Worm (Caenorhabditis elegans) whole organism, early embryonic: ENCODE results near the gene stdh-3.

ENCODE experiments used
- B0310.2 ChIP-seq: sonication (generic microtip); optimal IDR thresholded peaks from 2 replicates; lab custom pipeline; 2016; ENCODE audit warnings: mild to moderate bottlenecking, missing genetic modification characterization, missing compliant biosample characterization
- F13C5.2 ChIP-seq: sonication (generic microtip); optimal IDR thresholded peaks from 2 replicates; lab custom pipeline; 2017; ENCODE audit warnings: mild to moderate bottlenecking, missing genetic modification characterization, inconsistent platforms, missing compliant biosample characterization
- aly-1 ChIP-seq: sonication (generic microtip); optimal IDR thresholded peaks from 2 replicates; lab custom pipeline; 2016; ENCODE audit warnings: missing genetic modification characterization, missing compliant biosample characterization
- ama-1 ChIP-seq: fragments of 150-350 bp; optimal IDR thresholded peaks from 2 replicates; lab custom pipeline; 2014
- ceh-13 ChIP-seq: fragments of 200-800 bp; sonication (Bioruptor generic); optimal IDR thresholded peaks from 2 replicates; lab custom pipeline; 2018; ENCODE audit warnings: mild to moderate bottlenecking, missing genetic modification characterization, missing compliant biosample characterization
- ceh-36 ChIP-seq: sonication (generic microtip); optimal IDR thresholded peaks from 2 replicates; lab custom pipeline; 2016; ENCODE audit warnings: missing genetic modification characterization, inconsistent platforms, missing compliant biosample characterization
- ets-7 ChIP-seq: sonication (generic microtip); optimal IDR thresholded peaks from 2 replicates; lab custom pipeline; 2016; ENCODE audit warnings: missing genotype, missing genetic modification characterization, missing compliant biosample characterization
- flt-1 ChIP-seq: fragments of 200-800 bp; sonication (Bioruptor generic); IDR thresholded peaks from 2 replicates; pipeline ENCODE4 v1.3.6; 2022; ENCODE audit warnings: missing genetic modification characterization, missing compliant biosample characterization
- hmbx-1 ChIP-seq: sonication (generic microtip); optimal IDR thresholded peaks from 2 replicates; lab custom pipeline; 2016; ENCODE audit warnings: mild to moderate bottlenecking, missing genetic modification characterization, missing compliant biosample characterization
- hmg-4 ChIP-seq: fragments of 200-800 bp; sonication (Bioruptor generic); optimal IDR thresholded peaks from 2 replicates; lab custom pipeline; 2018; ENCODE audit warnings: mild to moderate bottlenecking, missing genetic modification characterization, missing compliant biosample characterization
- hnd-1 ChIP-seq: sonication (generic microtip); optimal IDR thresholded peaks from 2 replicates; lab custom pipeline; 2016; ENCODE audit warnings: missing genetic modification characterization, missing compliant biosample characterization
- pes-1 ChIP-seq: fragments of 200-800 bp; sonication (Bioruptor generic); IDR thresholded peaks from 2 replicates; pipeline ENCODE4 v1.3.6; 2022; ENCODE audit warnings: missing genetic modification reagents, missing genetic modification characterization, missing compliant biosample characterization
- scrt-1 ChIP-seq: fragments of 200-800 bp; sonication (Bioruptor generic); IDR thresholded peaks from 2 replicates; pipeline ENCODE4 v1.3.6; 2022; ENCODE audit warnings: missing genetic modification characterization, missing compliant biosample characterization
- sea-1 ChIP-seq: fragments of 200-800 bp; sonication (Bioruptor generic); conservative IDR thresholded peaks from 2 replicates; pipeline ENCODE4 v1.3.6; 2022; ENCODE audit warnings: missing genetic modification characterization, missing compliant biosample characterization
- tbx-11 ChIP-seq: fragments of 200-800 bp; sonication (Bioruptor generic); IDR thresholded peaks from 2 replicates; pipeline ENCODE4 v1.3.6; 2022; ENCODE audit warnings: missing genetic modification characterization, missing compliant biosample characterization
- tbx-37 ChIP-seq: fragments of 200-800 bp; sonication (Bioruptor generic); conservative IDR thresholded peaks from 2 replicates; pipeline ENCODE4 v1.3.6; 2022; ENCODE audit warnings: missing genetic modification reagents, missing genetic modification characterization, missing compliant biosample characterization
- tra-4 ChIP-seq: sonication (generic microtip); optimal IDR thresholded peaks from 2 replicates; lab custom pipeline; 2017; ENCODE audit warnings: missing genetic modification characterization, missing compliant biosample characterization

Gene stdh-3

ce11 chrV:13936850-13937249, 32.4 kb downstream of the stdh-3 start, which contains the start of gene srw-145:
srw-145 (plus strand) TSS chrV:13937150.
- no peak for TF ChIP-seq ceh-13 (GFP tag; lab: Kevin White, UChicago)
- no peak for TF ChIP-seq ets-7 (tag; lab: Kevin White, UChicago)
- TF ChIP-seq scrt-1 (GFP tag; lab: Robert Waterston, UW): no peak
- TF ChIP-seq pes-1 (GFP tag; lab: Robert Waterston, UW): no peak
- TF ChIP-seq flt-1: no peak
- TF ChIP-seq hmbx-1: no peak
- no peak for TF ChIP-seq tbx-37 (GFP tag; lab: Robert Waterston, UW)
- TF ChIP-seq hmg-4 (GFP tag; lab: Kevin White, UChicago): no peak
- no peak for TF ChIP-seq aly-1 (tag; lab: Kevin White, UChicago)

- TF ChIP-seq F13C5.2 (tag; lab: Kevin White, UChicago) (no peak), ets-7 (tag; lab: Kevin White, UChicago) (no peak), ceh-13 (GFP tag; lab: Kevin White, UChicago) (no peak), aly-1 (tag; lab: Kevin White, UChicago) (no peak), B0310.2 (no peak), hnd-1 (tag; lab: Kevin White, UChicago) (no peak), tbx-11 (no peak), tra-4 (no peak), ceh-36 (tag; lab: Kevin White, UChicago) (no peak), tbx-37 (GFP tag; lab: Robert Waterston, UW) (no peak)
Observed at ce11 chrV:13942082-13942481, 37.7 kb downstream of the stdh-3 start, which contains the start of gene dpr-1. dpr-1 (minus strand) TSS chrV:13942182.

- TF ChIP-seq tra-4: no peak
- TF ChIP-seq flt-1: no peak
- TF ChIP-seq hmbx-1: no peak
- TF ChIP-seq ceh-36 (tag; lab: Kevin White, UChicago): no peak
- no peak for TF ChIP-seq F13C5.2 (tag; lab: Kevin White, UChicago)
- no peak for TF ChIP-seq tbx-11
- no peak for TF ChIP-seq hnd-1 (tag; lab: Kevin White, UChicago)
- no peak for TF ChIP-seq pes-1 (GFP tag; lab: Robert Waterston, UW)
- TF ChIP-seq hmg-4 (GFP tag; lab: Kevin White, UChicago): no peak
- no peak for TF ChIP-seq scrt-1 (GFP tag; lab: Robert Waterston, UW)
- TF ChIP-seq aly-1 (tag; lab: Kevin White, UChicago): no peak
- TF ChIP-seq B0310.2: no peak
- TF ChIP-seq sea-1 (GFP tag; lab: Robert Waterston, UW): no peak
- TF ChIP-seq ama-1 (lab: Kevin White, UChicago): no peak
- no peak for TF ChIP-seq ceh-13 (GFP tag; lab: Kevin White, UChicago)
- TF ChIP-seq ets-7 (tag; lab: Kevin White, UChicago): no peak
Observed at ce11 chrV:13946385-13947019, 42.1 kb downstream of the stdh-3 start, which contains the start of the genes srx-10 and clec-226. srx-10 (minus strand) TSS chrV:13946485. clec-226 (plus strand) TSS chrV:13946969.

- TF ChIP-seq sea-1 (GFP tag; lab: Robert Waterston, UW) (no peak), tbx-37 (GFP tag; lab: Robert Waterston, UW) (no peak), hmg-4 (GFP tag; lab: Kevin White, UChicago) (no peak), F13C5.2 (tag; lab: Kevin White, UChicago) (no peak), flt-1 (no peak), scrt-1 (GFP tag; lab: Robert Waterston, UW) (no peak), aly-1 (tag; lab: Kevin White, UChicago) (no peak), ceh-36 (tag; lab: Kevin White, UChicago) (no peak), B0310.2 (no peak)
Observed at ce11 chrV:13949010-13949409, 44.6 kb downstream of the stdh-3 start, which contains the start of gene R10D12.6. R10D12.6 (plus strand) TSS chrV:13949310.

- no peak for TF ChIP-seq scrt-1 (GFP tag; lab: Robert Waterston, UW)
- TF ChIP-seq flt-1: no peak
Observed at ce11 chrV:13949752-13950151, 45.3 kb downstream of the stdh-3 start, which contains the start of gene R10D12.7. R10D12.7 (plus strand) TSS chrV:13950052.

- TF ChIP-seq B0310.2 (no peak), sea-1 (GFP tag; lab: Robert Waterston, UW) (no peak), hmg-4 (GFP tag; lab: Kevin White, UChicago) (no peak), ama-1 (lab: Kevin White, UChicago) (no peak), tbx-11 (no peak)
Observed at ce11 chrV:13953191-13953590, 48.8 kb downstream of the stdh-3 start, which contains the start of gene R10D12.8. R10D12.8 (minus strand) TSS chrV:13953291.

- no peak for TF ChIP-seq ama-1 (lab: Kevin White, UChicago)
- TF ChIP-seq hmbx-1: no peak
- TF ChIP-seq hmg-4 (GFP tag; lab: Kevin White, UChicago): no peak
- no peak for TF ChIP-seq sea-1 (GFP tag; lab: Robert Waterston, UW)
- no peak for TF ChIP-seq pes-1 (GFP tag; lab: Robert Waterston, UW)
- no peak for TF ChIP-seq hnd-1 (tag; lab: Kevin White, UChicago)
- no peak for TF ChIP-seq aly-1 (tag; lab: Kevin White, UChicago)
- TF ChIP-seq ceh-13 (GFP tag; lab: Kevin White, UChicago): no peak
- no peak for TF ChIP-seq B0310.2
- no peak for TF ChIP-seq tbx-37 (GFP tag; lab: Robert Waterston, UW)
- TF ChIP-seq scrt-1 (GFP tag; lab: Robert Waterston, UW): no peak
- TF ChIP-seq flt-1: no peak
- TF ChIP-seq F13C5.2 (tag; lab: Kevin White, UChicago): no peak
- TF ChIP-seq ceh-36 (tag; lab: Kevin White, UChicago): no peak
Observed at ce11 chrV:13954056-13954455, 49.6 kb downstream of the stdh-3 start, which contains the start of gene swt-6. swt-6 (plus strand) TSS chrV:13954356.
